Worm (Caenorhabditis elegans) whole organism, mixed stage, embryonic: ENCODE data around the gene F28A12.10.

ENCODE experiments used
- mls-2 ChIP-seq: sonication (generic microtip); optimal IDR thresholded peaks from 2 replicates; lab custom pipeline; 2016; ENCODE audit warnings: mild to moderate bottlenecking, missing genetic modification characterization, moderate library complexity, missing compliant biosample characterization
- nhr-237 ChIP-seq: fragments of 150-350 bp; optimal IDR thresholded peaks from 2 replicates; lab custom pipeline; 2014; ENCODE audit warnings: missing biosample characterization, missing genetic modification characterization
- nhr-28 ChIP-seq: fragments of 150-350 bp; optimal IDR thresholded peaks from 2 replicates; lab custom pipeline; 2014; ENCODE audit warnings: missing biosample characterization, missing genetic modification characterization
- snpc-4 ChIP-seq: fragments of 150-350 bp; optimal IDR thresholded peaks from 2 replicates; lab custom pipeline; 2014; ENCODE audit warnings: missing biosample characterization, missing genetic modification characterization
- unc-62 ChIP-seq: fragments of 150-350 bp; optimal IDR thresholded peaks from 2 replicates; lab custom pipeline; 2014; ENCODE audit warnings: missing biosample characterization, missing genetic modification reagents, missing genetic modification characterization
- zip-8 ChIP-seq: fragments of 150-350 bp; optimal IDR thresholded peaks from 2 replicates; lab custom pipeline; 2014; ENCODE audit warnings: missing biosample characterization, missing genetic modification characterization

- TF ChIP-seq zip-8 (tag; lab: Kevin White, UChicago) = no peak
- no peak for TF ChIP-seq snpc-4 (tag; lab: Kevin White, UChicago)
- no peak for TF ChIP-seq nhr-28 (tag; lab: Kevin White, UChicago)
- no peak for TF ChIP-seq mls-2 (tag; lab: Kevin White, UChicago)
- no peak for TF ChIP-seq nhr-237 (tag; lab: Kevin White, UChicago)
- no peak for TF ChIP-seq unc-62 (GFP tag; lab: Kevin White, UChicago)
These were observed 37.6 kb downstream of the F28A12.10 start for ce11 chrV:8599957-8600356.
